Fruit fly (Drosophila melanogaster) whole organism, wandering third instar larva: Measurements from ENCODE around the gene CG3631.

Source experiments
- Abd-B ChIP-seq: fragments of >200 bp; optimal IDR thresholded peaks from 2 replicates; lab custom pipeline; 2017; ENCODE audit warnings: missing biosample characterization, missing genetic modification characterization
- CG32264 ChIP-seq: fragments of 200-800 bp; sonication (Bioruptor generic); optimal IDR thresholded peaks from 2 replicates; lab custom pipeline; 2016; ENCODE audit warnings: missing biosample characterization, missing genetic modification characterization
- CG9705 ChIP-seq: fragments of 200-800 bp; sonication (Bioruptor generic); optimal IDR thresholded peaks from 2 replicates; lab custom pipeline; 2018; ENCODE audit warnings: missing biosample characterization, mild to moderate bottlenecking, missing genetic modification characterization
- CrebA ChIP-seq: fragments of 200-800 bp; sonication (Bioruptor generic); optimal IDR thresholded peaks from 2 replicates; lab custom pipeline; 2016; ENCODE audit warnings: missing biosample characterization, mild to moderate bottlenecking, missing genetic modification characterization, borderline replicate concordance
- Dfd ChIP-seq: fragments of >200 bp; optimal IDR thresholded peaks from 2 replicates; lab custom pipeline; 2017; ENCODE audit warnings: missing biosample characterization, missing genetic modification characterization
- Dif ChIP-seq: fragments of 200-275, 200-300 bp; sonication (Bioruptor generic); optimal IDR thresholded peaks from 2 replicates; lab custom pipeline; 2018; ENCODE audit warnings: missing biosample characterization, missing genetic modification characterization; ENCODE audit not compliant: partially characterized antibody
- GATAd ChIP-seq: sonication (Bioruptor generic); optimal IDR thresholded peaks from 2 replicates; lab custom pipeline; 2016; ENCODE audit warnings: missing biosample characterization, missing genetic modification characterization
- HLH106 ChIP-seq: fragments of 200-800 bp; optimal IDR thresholded peaks from 3 replicates; lab custom pipeline; 2019; ENCODE audit warnings: missing biosample characterization, mild to moderate bottlenecking, missing genetic modification characterization, moderate library complexity
- Hnf4 ChIP-seq: fragments of 200-800 bp; sonication (Bioruptor generic); optimal IDR thresholded peaks from 2 replicates; lab custom pipeline; 2016; ENCODE audit warnings: missing biosample characterization, mild to moderate bottlenecking, missing genetic modification characterization
- Hr78 ChIP-seq: fragments of >200 bp; optimal IDR thresholded peaks from 2 replicates; lab custom pipeline; 2017; ENCODE audit warnings: missing biosample characterization, missing genetic modification characterization
- Hr83 ChIP-seq: fragments of 200-300 bp; sonication (Bioruptor generic); optimal IDR thresholded peaks from 2 replicates; lab custom pipeline; 2016; ENCODE audit warnings: missing biosample characterization, mild to moderate bottlenecking, missing genetic modification characterization, moderate library complexity; ENCODE audit not compliant: poor library complexity, severe bottlenecking
- Jra ChIP-seq: sonication (Bioruptor generic); optimal IDR thresholded peaks from 2 replicates; lab custom pipeline; 2016; ENCODE audit warnings: missing biosample characterization, missing genetic modification characterization
- Mio ChIP-seq: sonication (Bioruptor generic); optimal IDR thresholded peaks from 2 replicates; lab custom pipeline; 2016; ENCODE audit warnings: missing biosample characterization, missing genetic modification characterization
- Myc ChIP-seq: fragments of >200 bp; optimal IDR thresholded peaks from 2 replicates; lab custom pipeline; 2017
- N ChIP-seq: fragments of >200 bp; optimal IDR thresholded peaks from 2 replicates; lab custom pipeline; 2018; ENCODE audit warnings: missing biosample characterization, missing external identifiers, missing genetic modification characterization
- OdsH ChIP-seq: fragments of 200-800 bp; sonication (Bioruptor generic); optimal IDR thresholded peaks from 2 replicates; lab custom pipeline; 2016; ENCODE audit warnings: missing biosample characterization, mild to moderate bottlenecking, missing genetic modification characterization
- Rel ChIP-seq, 2 experiments: fragments of 200-800 bp; sonication (Bioruptor generic) in 1 of 2; optimal IDR thresholded peaks; 2 replicates in 1 of 2; 3 replicates in 1 of 2; lab custom pipeline; 2016 to 2019; ENCODE audit warnings: mild to moderate bottlenecking in 2 of 2, missing biosample characterization in 2 of 2, missing genetic modification characterization in 2 of 2, moderate library complexity in 1 of 2
- Sp1 ChIP-seq: fragments of 200-800 bp; sonication (Bioruptor generic); optimal IDR thresholded peaks from 3 replicates; lab custom pipeline; 2019; ENCODE audit warnings: missing biosample characterization, mild to moderate bottlenecking, missing genetic modification characterization, moderate library complexity
- Vsx2 ChIP-seq: fragments of 200-300, 225-300 bp; sonication (Bioruptor generic); optimal IDR thresholded peaks from 2 replicates; lab custom pipeline; 2018; ENCODE audit warnings: missing biosample characterization, missing genetic modification characterization; ENCODE audit not compliant: partially characterized antibody
- br ChIP-seq: fragments of 200-800 bp; sonication (Bioruptor generic); optimal IDR thresholded peaks from 2 replicates; lab custom pipeline; 2016; ENCODE audit warnings: missing biosample characterization, missing genetic modification characterization
- brk ChIP-seq: fragments of 200-800 bp; sonication (Bioruptor generic); optimal IDR thresholded peaks from 2 replicates; lab custom pipeline; 2016; ENCODE audit warnings: missing biosample characterization, mild to moderate bottlenecking, missing genetic modification characterization
- dl ChIP-seq, 2 experiments: fragments of 175-275, 200-275 bp in 1 of 2; fragments of 200-275 bp in 1 of 2; sonication (Bioruptor generic); optimal IDR thresholded peaks; lab custom pipeline; 2018; ENCODE audit warnings: mild to moderate bottlenecking in 2 of 2, missing biosample characterization in 2 of 2, missing genetic modification characterization in 2 of 2, moderate library complexity in 2 of 2; ENCODE audit not compliant: partially characterized antibody in 2 of 2, insufficient read depth in 1 of 2
- dmrt93B ChIP-seq: fragments of 200-800 bp; sonication (Bioruptor generic); optimal IDR thresholded peaks from 2 replicates; lab custom pipeline; 2018; ENCODE audit warnings: missing biosample characterization, mild to moderate bottlenecking, missing genetic modification characterization
- dsf ChIP-seq: sonication (Bioruptor generic); optimal IDR thresholded peaks from 2 replicates; lab custom pipeline; 2016; ENCODE audit warnings: missing biosample characterization, missing genetic modification characterization, borderline replicate concordance
- ey ChIP-seq: fragments of 200-800 bp; sonication (Bioruptor generic); optimal IDR thresholded peaks from 2 replicates; lab custom pipeline; 2016; ENCODE audit warnings: missing biosample characterization, missing genetic modification characterization
- foxo ChIP-seq, 2 experiments: fragments of 200-800 bp; sonication (Bioruptor generic); optimal IDR thresholded peaks; 2 replicates in 1 of 2; 3 replicates in 1 of 2; lab custom pipeline; 2016 to 2017; ENCODE audit warnings: missing biosample characterization in 2 of 2, missing genetic modification characterization in 2 of 2
- fru ChIP-seq: fragments of 200-800 bp; sonication (Bioruptor generic); optimal IDR thresholded peaks from 3 replicates; lab custom pipeline; 2016; ENCODE audit warnings: missing biosample characterization, mild to moderate bottlenecking, missing genetic modification characterization
- h ChIP-seq: fragments of 200-800 bp; sonication (Bioruptor generic); optimal IDR thresholded peaks from 3 replicates; lab custom pipeline; 2016; ENCODE audit warnings: missing biosample characterization, mild to moderate bottlenecking, missing genetic modification characterization
- jim ChIP-seq: fragments of 175-275, 200-325 bp; sonication (Bioruptor generic); optimal IDR thresholded peaks from 2 replicates; lab custom pipeline; 2016; ENCODE audit warnings: missing biosample characterization, mild to moderate bottlenecking, missing genetic modification characterization
- lola ChIP-seq: fragments of >200 bp; optimal IDR thresholded peaks from 2 replicates; lab custom pipeline; 2017; ENCODE audit warnings: missing biosample characterization, missing genetic modification characterization
- pan ChIP-seq: fragments of >200 bp; optimal IDR thresholded peaks from 2 replicates; lab custom pipeline; 2017
- psq ChIP-seq: fragments of 200-800 bp; sonication (Bioruptor generic); optimal IDR thresholded peaks from 3 replicates; lab custom pipeline; 2017; ENCODE audit warnings: missing biosample characterization, mild to moderate bottlenecking, missing genetic modification characterization, moderate library complexity
- rgr ChIP-seq: fragments of 200-800 bp; sonication (Bioruptor generic); optimal IDR thresholded peaks from 3 replicates; lab custom pipeline; 2016; ENCODE audit warnings: missing biosample characterization, mild to moderate bottlenecking, missing genetic modification characterization
- sage ChIP-seq: fragments of 200-800 bp; sonication (Bioruptor generic); optimal IDR thresholded peaks from 2 replicates; lab custom pipeline; 2016; ENCODE audit warnings: missing biosample characterization, mild to moderate bottlenecking, missing genetic modification characterization
- sv ChIP-seq: fragments of 200-800 bp; sonication (Bioruptor generic); optimal IDR thresholded peaks from 3 replicates; lab custom pipeline; 2016; ENCODE audit warnings: missing biosample characterization, missing genetic modification characterization
- tai ChIP-seq: sonication (Bioruptor generic); optimal IDR thresholded peaks from 2 replicates; lab custom pipeline; 2016; ENCODE audit warnings: missing biosample characterization, missing genetic modification characterization
- usp ChIP-seq: fragments of >200 bp; optimal IDR thresholded peaks from 2 replicates; lab custom pipeline; 2017; ENCODE audit warnings: missing biosample characterization, missing genetic modification characterization
- woc ChIP-seq: sonication (Bioruptor generic); optimal IDR thresholded peaks from 2 replicates; lab custom pipeline; 2016; ENCODE audit warnings: missing biosample characterization, mild to moderate bottlenecking, missing genetic modification characterization

CG3631 gene

dm6 chr3R:14912449-14912987, 33.3 kb downstream of the CG3631 start:
- TF ChIP-seq Hnf4 (GFP tag; lab: Kevin White, UChicago) (no peak), jim (GFP tag; lab: Kevin White, UChicago) (no peak), Abd-B (GFP tag; lab: Kevin White, UChicago) (no peak), h (no peak), OdsH (GFP tag; lab: Kevin White, UChicago) (no peak), Myc (no peak), Jra (GFP tag; lab: Kevin White, UChicago) (no peak)

DNA sequence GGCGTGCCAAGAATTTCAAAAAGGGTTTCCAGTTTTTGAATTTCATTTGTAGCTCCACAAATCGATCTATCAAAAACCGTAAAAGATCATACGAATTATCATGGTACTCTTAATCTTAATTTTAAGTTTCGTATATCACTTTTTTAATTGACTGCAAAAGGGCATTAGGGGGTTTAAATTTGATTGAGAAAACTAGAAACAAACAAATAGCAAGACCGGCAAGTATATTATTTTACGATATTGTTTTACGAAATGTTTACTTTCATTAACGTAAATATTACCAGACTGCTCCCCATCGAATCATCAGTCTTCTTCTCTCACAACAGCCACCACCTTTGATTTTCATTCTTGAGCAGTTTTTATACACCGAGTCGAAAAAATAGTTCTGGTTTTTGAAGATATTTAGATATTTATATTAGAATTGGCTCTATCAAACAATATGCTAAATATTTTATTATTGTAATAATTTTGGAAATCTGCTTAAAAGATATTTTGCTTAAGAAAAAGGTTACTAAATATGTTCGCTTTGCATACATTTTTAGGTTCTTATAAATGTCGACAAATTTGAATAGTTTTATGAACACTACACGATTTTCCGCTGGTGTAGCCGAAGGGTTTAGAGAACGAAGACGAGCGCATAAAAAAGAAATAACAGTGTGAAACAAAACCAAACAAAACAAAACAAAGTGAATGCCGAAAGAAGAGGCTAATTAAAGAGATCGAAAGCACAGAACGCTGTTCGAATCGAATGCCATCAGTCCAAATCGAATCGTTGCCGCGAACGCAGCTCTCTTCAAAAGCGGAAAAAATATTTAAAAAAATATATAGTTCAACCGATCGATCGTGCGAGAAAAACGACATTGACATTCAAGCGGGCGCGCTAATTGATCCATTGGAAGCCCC, 38.9 kb downstream of the CG3631 start, which contains the start of gene Sdr:
Gene Sdr, plus strand, starts transcription at position 702 of the 903 bp plus-strand sequence.
- no peak for TF ChIP-seq lola (GFP tag; lab: Kevin White, UChicago)
- TF ChIP-seq foxo (GFP tag; optimal IDR thresholded peaks at IDR 0.05; lab: Kevin White, UChicago): peak in 1 of 2 experiments; percentile 84
- TF ChIP-seq sv (GFP tag; lab: Kevin White, UChicago): no peak
- TF ChIP-seq usp (GFP tag; lab: Kevin White, UChicago): no peak
- peak; percentile 77 for TF ChIP-seq psq (GFP tag; lab: Kevin White, UChicago)
- TF ChIP-seq OdsH (GFP tag; lab: Kevin White, UChicago): peak; percentile 71
- TF ChIP-seq br (GFP tag; lab: Kevin White, UChicago): no peak
- TF ChIP-seq brk (GFP tag; lab: Kevin White, UChicago): no peak
- TF ChIP-seq Rel (GFP tag; optimal IDR thresholded peaks at IDR 0.05; lab: Kevin White, UChicago): no peak
- peak; percentile 32 for TF ChIP-seq Rel (tag; optimal IDR thresholded peaks at IDR 0.05; lab: Kevin White, UChicago)
- TF ChIP-seq Hr83 (GFP tag; lab: Kevin White, UChicago): no peak
- TF ChIP-seq dsf (GFP tag; lab: Kevin White, UChicago): no peak
- TF ChIP-seq Hr78 (GFP tag; lab: Kevin White, UChicago): no peak
- TF ChIP-seq tai (GFP tag; lab: Kevin White, UChicago): peak; percentile 37
- no peak for TF ChIP-seq Mio (GFP tag; lab: Kevin White, UChicago)
- no peak for TF ChIP-seq Dif (GFP tag; lab: Kevin White, UChicago)
- TF ChIP-seq h: peak; percentile 80
- no peak for TF ChIP-seq GATAd
- peak; percentile 75 for TF ChIP-seq woc (GFP tag; lab: Kevin White, UChicago)
- TF ChIP-seq Abd-B (GFP tag; lab: Kevin White, UChicago): no peak
- TF ChIP-seq CG32264: no peak
- TF ChIP-seq Sp1 (GFP tag; lab: Kevin White, UChicago): peak; percentile 84
- TF ChIP-seq jim (GFP tag; lab: Kevin White, UChicago): no peak
- TF ChIP-seq CrebA (GFP tag; lab: Kevin White, UChicago): no peak
- TF ChIP-seq sage: peak; percentile 22
- peak; percentile 67 for TF ChIP-seq dmrt93B (GFP tag; lab: Kevin White, UChicago)
- TF ChIP-seq ey: peak; percentile 61
- peak; percentile 49 for TF ChIP-seq CG9705 (GFP tag; lab: Kevin White, UChicago)
- TF ChIP-seq fru (GFP tag; lab: Kevin White, UChicago): peak; percentile 77
- TF ChIP-seq N (GFP tag; lab: Kevin White, UChicago): no peak
- TF ChIP-seq pan (lab: Kevin White, UChicago): no peak
- no peak for TF ChIP-seq Hnf4 (GFP tag; lab: Kevin White, UChicago)
- TF ChIP-seq Jra (GFP tag; lab: Kevin White, UChicago): no peak
- TF ChIP-seq rgr (GFP tag; lab: Kevin White, UChicago): peak; percentile 66
- no peak for TF ChIP-seq dl (GFP tag; optimal IDR thresholded peaks at IDR 0.05; lab: Kevin White, UChicago; ENCODE audit: insufficient read depth in 1 of 2, partially characterized antibody in 2 of 2)
- TF ChIP-seq HLH106 (tag; lab: Kevin White, UChicago): peak; percentile 79
- no peak for TF ChIP-seq Myc
- peak; percentile 90 for TF ChIP-seq Vsx2
- TF ChIP-seq Dfd: no peak
